Fruit fly (Drosophila melanogaster): ENCODE data around the gene Gr63a.

The Gr63a gene

DNA sequence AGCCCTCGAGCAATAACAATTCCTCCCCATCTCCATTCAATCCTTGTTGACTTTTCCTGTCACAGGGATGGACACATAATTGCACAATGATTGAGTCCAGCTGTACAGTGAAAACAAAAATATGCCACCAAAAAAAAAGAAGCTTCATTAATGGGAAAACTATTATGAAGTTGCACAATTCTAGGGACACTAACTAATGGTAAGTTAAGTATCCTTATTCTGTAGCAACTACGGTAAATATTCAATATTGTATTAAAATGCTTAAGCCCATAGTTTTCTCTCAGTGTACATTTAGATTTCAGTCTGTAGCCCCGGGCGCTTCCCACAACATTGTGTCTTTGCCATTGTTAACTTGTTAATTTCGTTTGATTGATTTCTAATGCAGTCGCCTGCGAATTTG lies 21.4 kb downstream of the Gr63a start:
- TF ChIP-seq EcR (GFP tag; optimal IDR thresholded peaks at IDR 0.05) (no peak), usp (GFP tag; optimal IDR thresholded peaks at IDR 0.05) (no peak), pan (optimal IDR thresholded peaks at IDR 0.05) (no peak), Dll (optimal IDR thresholded peaks at IDR 0.05) (no peak), psq (optimal IDR thresholded peaks at IDR 0.05) (no peak), CG8478 (optimal IDR thresholded peaks at IDR 0.05) (no peak)

DNA sequence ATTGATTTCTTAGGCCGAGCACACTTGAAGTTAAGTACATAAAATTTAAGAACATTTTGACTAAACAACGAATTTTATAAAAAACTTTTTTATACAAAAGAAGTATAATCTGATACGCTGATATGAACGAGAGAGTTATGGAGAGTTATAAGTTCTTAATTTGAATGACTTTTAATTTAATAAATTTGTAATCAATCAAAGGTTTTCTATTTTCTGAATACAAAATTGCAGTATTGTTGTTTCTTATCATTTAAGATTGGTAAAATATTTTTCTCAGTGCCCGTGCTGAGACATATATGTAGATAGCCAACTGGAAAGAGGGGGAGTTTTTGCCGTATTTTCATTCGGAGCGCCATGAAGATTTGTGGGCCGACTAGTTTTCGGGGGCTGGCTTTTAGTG lies 23.3 kb downstream of the Gr63a start:
- TF ChIP-seq EcR (GFP tag; optimal IDR thresholded peaks at IDR 0.05) (no peak), Dll (optimal IDR thresholded peaks at IDR 0.05) (no peak), CG8478 (optimal IDR thresholded peaks at IDR 0.05) (no peak), psq (optimal IDR thresholded peaks at IDR 0.05) (no peak), pan (optimal IDR thresholded peaks at IDR 0.05) (no peak), usp (GFP tag; optimal IDR thresholded peaks at IDR 0.05) (no peak)

DNA sequence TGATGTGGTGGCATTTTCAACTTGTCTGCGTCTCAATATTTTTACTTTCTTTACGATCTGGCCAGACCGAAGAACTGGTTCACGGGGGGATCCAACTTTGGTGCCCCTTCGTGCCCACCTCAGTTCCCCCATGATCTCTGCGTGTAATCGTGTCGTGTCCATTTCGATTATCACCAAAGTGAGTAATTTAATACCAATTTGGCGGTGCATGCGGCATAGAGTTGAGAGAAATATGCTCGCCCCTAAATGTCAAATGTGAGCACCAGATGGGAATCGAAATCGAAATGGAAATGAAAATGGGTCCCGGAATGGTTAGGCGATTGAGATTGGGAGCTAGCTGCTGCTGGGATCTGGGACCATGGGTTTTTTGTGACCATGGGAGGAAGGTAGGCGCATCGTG lies 25.1 kb downstream of the Gr63a start:
- no peak for TF ChIP-seq pan (optimal IDR thresholded peaks at IDR 0.05)
- no peak for TF ChIP-seq CG8478 (optimal IDR thresholded peaks at IDR 0.05)
- no peak for TF ChIP-seq psq (optimal IDR thresholded peaks at IDR 0.05)
- no peak for TF ChIP-seq usp (GFP tag; optimal IDR thresholded peaks at IDR 0.05)
- no peak for TF ChIP-seq EcR (GFP tag; optimal IDR thresholded peaks at IDR 0.05)
- TF ChIP-seq Dll (optimal IDR thresholded peaks at IDR 0.05) = no peak

DNA sequence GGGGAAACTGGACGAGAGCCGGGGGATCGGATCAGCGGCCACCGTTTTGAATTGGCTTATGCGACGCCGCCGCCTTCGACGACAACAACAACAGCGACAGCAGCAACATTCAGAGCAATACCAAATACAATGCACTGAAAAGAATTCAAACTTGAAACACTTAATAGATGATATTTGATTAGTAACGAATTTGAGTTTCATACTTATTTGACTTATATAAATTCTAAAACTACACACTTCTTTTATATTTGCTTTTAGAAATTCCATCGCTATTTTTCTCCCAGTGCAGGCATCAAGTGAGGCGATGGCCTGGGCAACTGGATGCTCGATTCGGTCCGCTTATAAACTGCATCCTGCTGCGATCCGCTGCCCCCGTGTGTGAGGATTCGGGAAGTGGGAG lies 28.4 kb downstream of the Gr63a start:
- no peak for TF ChIP-seq psq (optimal IDR thresholded peaks at IDR 0.05)
- TF ChIP-seq usp (GFP tag; optimal IDR thresholded peaks at IDR 0.05) = no peak
- TF ChIP-seq CG8478 (optimal IDR thresholded peaks at IDR 0.05) = no peak

DNA sequence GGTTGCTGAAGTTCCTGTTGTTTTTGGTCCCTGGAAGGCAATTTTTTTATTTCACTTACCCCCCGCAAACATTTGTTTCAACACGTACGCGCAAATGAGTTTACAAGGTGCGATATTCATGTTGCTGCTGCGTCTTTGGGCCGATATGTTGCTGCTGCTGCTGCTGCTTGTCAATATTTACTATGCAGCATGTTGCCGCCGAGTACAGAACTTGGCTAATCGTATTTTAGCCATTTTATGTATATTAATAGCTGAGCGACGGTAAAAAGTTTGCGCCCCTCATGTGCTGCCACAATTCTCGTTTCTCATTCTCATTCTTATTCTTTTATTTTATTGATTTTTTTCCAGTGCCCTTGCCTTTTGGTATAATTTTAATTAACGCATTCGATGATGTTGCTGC lies 30.0 kb downstream of the Gr63a start:
- TF ChIP-seq Dll (optimal IDR thresholded peaks at IDR 0.05) (no peak), usp (GFP tag; optimal IDR thresholded peaks at IDR 0.05) (no peak), pan (optimal IDR thresholded peaks at IDR 0.05) (no peak), psq (optimal IDR thresholded peaks at IDR 0.05) (no peak), CG8478 (optimal IDR thresholded peaks at IDR 0.05) (no peak), EcR (GFP tag; optimal IDR thresholded peaks at IDR 0.05) (no peak)

DNA sequence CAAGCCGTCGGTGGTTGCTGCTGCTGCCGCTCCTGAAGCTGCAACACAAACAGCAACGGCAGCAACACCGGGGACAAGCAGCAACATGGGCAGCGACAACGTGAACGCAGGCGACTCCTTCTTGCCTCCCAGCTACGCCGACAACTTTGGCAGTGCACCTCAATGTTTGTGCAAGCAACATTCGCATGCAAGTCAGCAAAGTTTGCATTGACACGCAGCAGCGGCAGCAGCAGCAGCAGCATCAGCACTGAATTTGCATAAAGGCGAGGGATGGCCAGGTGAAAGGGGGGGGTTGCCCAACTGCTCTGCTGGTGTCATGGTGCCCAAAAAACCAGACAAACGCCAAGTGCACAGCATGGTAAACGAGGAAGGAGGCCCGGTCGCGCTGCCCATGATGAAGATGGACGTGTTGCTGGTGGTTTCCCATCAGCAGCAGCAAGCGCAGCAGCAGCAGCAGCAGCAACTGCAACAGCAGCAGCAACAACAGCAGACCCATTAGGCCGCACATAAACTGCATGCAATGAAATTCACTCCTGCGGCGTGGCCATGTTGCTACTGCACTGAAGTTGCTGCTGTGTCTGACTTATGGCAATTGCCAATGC lies 31.0 kb downstream of the Gr63a start:
- TF ChIP-seq CG8478 (optimal IDR thresholded peaks at IDR 0.05) (no peak), Dll (optimal IDR thresholded peaks at IDR 0.05) (no peak), psq (optimal IDR thresholded peaks at IDR 0.05) (no peak), EcR (GFP tag; optimal IDR thresholded peaks at IDR 0.05) (no peak), pan (optimal IDR thresholded peaks at IDR 0.05) (no peak), usp (GFP tag; optimal IDR thresholded peaks at IDR 0.05) (no peak)

DNA sequence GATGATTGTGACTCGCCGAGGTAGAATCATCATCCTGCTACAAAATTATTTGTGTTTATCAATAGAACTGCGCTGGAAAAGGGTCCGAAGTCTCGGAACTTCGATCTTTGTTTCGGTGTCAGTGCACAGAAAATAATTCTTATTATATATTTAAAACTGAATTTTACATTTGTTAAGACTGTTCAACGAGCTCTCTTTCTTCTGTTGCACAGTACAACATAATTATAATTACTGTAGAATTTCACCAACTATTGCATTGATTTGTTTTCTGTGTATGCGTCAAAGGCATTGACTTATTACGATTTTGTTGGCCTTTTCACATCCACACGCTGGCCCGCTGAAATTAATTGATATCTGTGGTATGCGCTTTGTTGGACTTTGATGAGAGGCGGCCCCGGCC lies 32.9 kb downstream of the Gr63a start:
- no peak for TF ChIP-seq CG8478 (optimal IDR thresholded peaks at IDR 0.05)
- no peak for TF ChIP-seq psq (optimal IDR thresholded peaks at IDR 0.05)
- TF ChIP-seq EcR (GFP tag; optimal IDR thresholded peaks at IDR 0.05) = no peak

DNA sequence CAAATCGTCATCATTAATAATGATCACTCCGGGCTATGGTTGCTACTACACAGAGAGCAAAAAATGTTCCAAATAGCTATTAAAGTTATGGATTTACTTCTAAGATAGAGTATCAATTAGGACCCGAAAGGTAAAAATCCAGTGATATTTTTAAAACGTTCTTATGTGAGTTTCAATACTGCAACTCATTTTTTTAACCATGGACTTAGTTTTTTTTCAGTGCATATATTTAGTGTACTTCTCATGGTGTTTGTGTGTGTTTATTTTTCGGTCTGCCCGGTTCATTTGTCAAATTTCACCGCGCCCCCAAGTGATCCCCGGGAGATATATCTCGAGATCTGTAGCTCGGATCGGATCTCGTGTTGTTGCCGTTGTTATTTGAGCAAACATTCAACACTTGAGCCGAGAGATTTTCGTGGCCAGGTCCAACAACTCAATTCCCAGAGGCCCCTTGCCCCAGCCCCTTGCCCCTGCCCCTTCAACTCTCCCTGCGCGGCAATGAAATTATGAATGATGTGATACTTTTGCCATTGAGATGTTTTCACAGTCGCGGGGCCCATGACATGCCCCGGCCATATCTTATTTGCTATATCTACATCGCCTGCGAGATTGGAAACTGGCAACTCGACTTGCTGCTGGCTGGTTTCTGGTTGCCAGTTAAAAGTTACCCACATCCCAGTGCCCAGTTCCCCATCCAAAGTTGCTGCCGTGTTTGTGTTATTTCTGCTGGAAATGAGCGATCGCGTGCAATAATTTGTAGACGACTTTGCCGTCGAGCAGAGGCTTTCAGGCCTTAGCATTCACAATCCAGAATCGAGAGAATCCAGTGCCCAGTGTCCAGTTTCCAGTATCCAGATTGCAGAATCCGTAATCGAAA lies 33.7 kb downstream of the Gr63a start:
- TF ChIP-seq pan (optimal IDR thresholded peaks at IDR 0.05) (no peak), psq (optimal IDR thresholded peaks at IDR 0.05) (no peak)

DNA sequence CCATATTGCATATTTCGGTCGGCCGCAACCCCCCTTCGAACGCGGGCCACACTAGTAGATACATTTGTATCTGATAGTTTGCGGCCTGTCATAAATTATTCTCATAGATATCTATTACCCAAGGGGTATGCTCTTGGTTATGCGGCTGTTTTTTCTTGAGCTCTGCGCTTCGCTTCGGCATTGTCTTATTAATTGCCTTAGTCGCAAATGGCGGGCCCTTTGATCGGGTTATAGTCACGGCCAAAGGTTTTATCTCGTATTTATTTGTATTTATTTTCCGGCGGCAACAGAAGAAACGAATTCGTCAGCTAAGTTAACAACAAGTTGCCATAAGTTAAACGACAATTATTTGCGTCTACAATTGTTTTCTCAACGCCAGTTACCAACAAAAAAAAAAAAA lies 40.4 kb downstream of the Gr63a start:
- no peak for TF ChIP-seq pan (optimal IDR thresholded peaks at IDR 0.05)

DNA sequence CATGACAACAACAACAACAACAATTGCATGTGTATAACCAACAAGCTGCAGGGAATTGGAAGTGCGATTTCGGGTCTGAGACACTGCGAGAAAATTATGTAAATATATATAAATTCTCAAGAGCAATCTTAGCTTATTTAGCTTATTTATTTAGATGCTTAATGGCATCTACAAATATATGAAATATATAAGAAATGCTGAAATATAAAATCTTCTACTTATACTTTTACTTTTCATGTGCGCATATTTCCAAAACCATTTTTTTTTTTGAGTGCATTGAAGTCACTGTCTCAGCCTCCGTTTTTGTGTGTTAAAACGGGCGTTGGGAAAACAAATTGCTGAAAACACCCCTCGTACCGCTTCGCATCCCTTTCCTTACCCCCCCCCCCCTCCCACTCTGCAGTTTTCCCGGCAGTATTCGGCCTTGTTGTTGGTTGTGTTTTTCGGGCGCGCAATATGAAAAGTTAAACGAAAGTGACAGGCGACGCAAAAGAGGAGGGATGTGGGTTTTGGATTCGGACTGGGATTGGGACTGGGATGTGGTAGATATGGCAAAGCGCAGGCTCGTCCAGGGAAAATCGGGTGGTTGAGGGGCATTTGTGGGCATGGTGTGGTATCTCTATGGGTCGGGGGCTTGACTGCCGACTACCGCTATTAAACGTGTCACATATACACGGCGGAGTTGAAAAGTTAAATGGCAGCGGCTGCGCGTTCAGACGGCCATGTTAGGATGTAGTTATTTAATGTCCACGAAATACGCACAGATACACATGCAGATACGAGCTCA lies 41.0 kb downstream of the Gr63a start:
- TF ChIP-seq EcR (GFP tag; optimal IDR thresholded peaks at IDR 0.05) (no peak), usp (GFP tag; optimal IDR thresholded peaks at IDR 0.05) (no peak), pan (optimal IDR thresholded peaks at IDR 0.05) (no peak), psq (optimal IDR thresholded peaks at IDR 0.05) (no peak), CG8478 (optimal IDR thresholded peaks at IDR 0.05) (no peak), Dll (optimal IDR thresholded peaks at IDR 0.05) (no peak)

DNA sequence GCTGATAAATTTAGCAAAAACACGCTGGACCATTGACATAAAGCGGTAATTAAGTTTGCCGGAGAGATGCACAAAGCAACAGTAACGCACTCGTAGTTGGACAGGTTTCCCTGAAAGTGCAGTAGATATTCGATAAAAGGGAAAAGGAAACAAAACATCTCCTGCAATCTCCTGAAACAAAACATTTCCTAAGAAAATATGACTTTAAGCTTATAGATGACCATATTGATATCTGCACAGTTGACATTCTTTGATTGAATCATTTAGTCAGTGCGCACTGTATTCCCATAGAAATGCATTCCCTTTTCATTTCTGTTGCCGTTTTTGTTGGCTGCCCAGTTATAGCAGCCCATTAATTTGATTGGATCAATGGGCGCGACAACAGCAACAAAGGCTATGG lies 43.6 kb downstream of the Gr63a start:
- TF ChIP-seq CG8478 (optimal IDR thresholded peaks at IDR 0.05) (no peak), Dll (optimal IDR thresholded peaks at IDR 0.05) (no peak), pan (optimal IDR thresholded peaks at IDR 0.05) (no peak), psq (optimal IDR thresholded peaks at IDR 0.05) (no peak), usp (GFP tag; optimal IDR thresholded peaks at IDR 0.05) (no peak), EcR (GFP tag; optimal IDR thresholded peaks at IDR 0.05) (no peak)

DNA sequence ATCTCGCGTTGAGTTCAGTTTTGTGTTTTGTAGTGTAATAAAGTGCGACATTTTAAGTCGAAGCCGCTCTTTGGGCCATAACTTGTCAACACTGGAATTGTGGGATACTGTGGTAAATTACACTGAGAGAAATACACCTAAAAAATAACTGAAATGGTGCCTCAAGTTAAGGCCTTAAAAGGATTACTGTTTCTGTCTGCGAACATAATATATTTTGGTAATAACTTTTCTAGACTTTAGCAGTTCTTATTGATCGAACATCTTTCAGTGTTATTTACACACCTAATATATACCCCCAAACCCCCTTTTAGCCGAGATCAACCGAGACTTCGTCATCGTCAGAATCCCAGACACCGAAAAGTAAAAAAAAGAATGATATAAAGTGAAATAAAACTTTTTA lies 44.6 kb downstream of the Gr63a start:
- TF ChIP-seq EcR (GFP tag; optimal IDR thresholded peaks at IDR 0.05) = no peak
- TF ChIP-seq usp (GFP tag; optimal IDR thresholded peaks at IDR 0.05) = no peak
- TF ChIP-seq psq (optimal IDR thresholded peaks at IDR 0.05) = no peak

DNA sequence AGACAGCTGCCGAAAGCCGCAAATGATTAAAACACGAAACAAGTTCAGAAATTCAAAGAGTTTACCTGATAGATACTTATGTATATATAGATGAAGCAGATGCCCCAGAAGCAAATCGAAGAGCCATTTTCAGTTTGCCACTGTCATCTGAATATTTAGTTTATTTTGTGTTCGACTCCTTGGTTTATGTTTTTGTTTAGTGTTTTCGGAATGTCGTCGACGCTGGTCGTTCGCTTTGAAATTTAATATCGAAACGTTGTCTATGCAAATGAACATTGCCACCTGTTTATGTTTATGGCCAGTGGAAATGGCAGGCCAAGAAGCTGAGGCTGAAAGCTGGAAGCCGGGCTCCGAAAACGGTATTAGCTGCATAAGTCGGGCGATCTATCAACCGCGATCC lies 45.4 kb downstream of the Gr63a start:
- no peak for TF ChIP-seq Dll (optimal IDR thresholded peaks at IDR 0.05)
- no peak for TF ChIP-seq psq (optimal IDR thresholded peaks at IDR 0.05)
- no peak for TF ChIP-seq pan (optimal IDR thresholded peaks at IDR 0.05)
- TF ChIP-seq usp (GFP tag; optimal IDR thresholded peaks at IDR 0.05) = no peak
- no peak for TF ChIP-seq CG8478 (optimal IDR thresholded peaks at IDR 0.05)
- TF ChIP-seq EcR (GFP tag; optimal IDR thresholded peaks at IDR 0.05) = no peak
